Worm (Caenorhabditis elegans): ENCODE data around the gene osm-7.

Gene osm-7

ce11 chrIII:13607833-13608232 is 31.9 kb downstream of the osm-7 start, which contains the start of gene shpk-1:
TSS of gene shpk-1 (plus strand) at chrIII:13608020.
- TF ChIP-seq elt-1 (tag; optimal IDR thresholded peaks at IDR 0.05; ENCODE audit: borderline replicate concordance, insufficient read depth): no peak
- TF ChIP-seq tbx-8 (GFP tag; optimal IDR thresholded peaks at IDR 0.05): no peak
- no peak for TF ChIP-seq lin-13 (tag; optimal IDR thresholded peaks at IDR 0.05)
- TF ChIP-seq ces-1 (GFP tag; optimal IDR thresholded peaks at IDR 0.05): no peak

ce11 chrIII:13614206-13614605 is 38.2 kb downstream of the osm-7 start:
- TF ChIP-seq ztf-11 (tag; optimal IDR thresholded peaks at IDR 0.05) (no peak), M03D4.4 (tag; optimal IDR thresholded peaks at IDR 0.05) (no peak), zip-8 (tag; optimal IDR thresholded peaks at IDR 0.05) (no peak), unc-39 (tag; optimal IDR thresholded peaks at IDR 0.05) (no peak), lin-13 (tag; optimal IDR thresholded peaks at IDR 0.05) (no peak), sptf-1 (tag; optimal IDR thresholded peaks at IDR 0.05) (no peak), nhr-12 (tag; optimal IDR thresholded peaks at IDR 0.05) (no peak), ces-1 (GFP tag; optimal IDR thresholded peaks at IDR 0.05) (no peak), ceh-43 (GFP tag; optimal IDR thresholded peaks at IDR 0.05) (no peak), flh-1 (GFP tag; optimal IDR thresholded peaks at IDR 0.05) (no peak), nhr-76 (tag; optimal IDR thresholded peaks at IDR 0.05) (no peak), mls-2 (tag; optimal IDR thresholded peaks at IDR 0.05) (no peak), mep-1 (tag; optimal IDR thresholded peaks at IDR 0.05) (no peak), ham-2 (GFP tag; optimal IDR thresholded peaks at IDR 0.05) (no peak), unc-62 (GFP tag; optimal IDR thresholded peaks at IDR 0.05) (no peak), drap-1 (GFP tag; optimal IDR thresholded peaks at IDR 0.05) (no peak), elt-3 (tag; optimal IDR thresholded peaks at IDR 0.05) (no peak), mab-5 (tag; optimal IDR thresholded peaks at IDR 0.05) (no peak)

- TF ChIP-seq nhr-237 (tag; optimal IDR thresholded peaks at IDR 0.05) (no peak), mls-2 (tag; optimal IDR thresholded peaks at IDR 0.05) (no peak), elt-1 (tag; optimal IDR thresholded peaks at IDR 0.05; ENCODE audit: borderline replicate concordance, insufficient read depth) (no peak), zip-8 (tag; optimal IDR thresholded peaks at IDR 0.05) (no peak), ham-2 (GFP tag; optimal IDR thresholded peaks at IDR 0.05) (no peak), bed-3 (GFP tag; optimal IDR thresholded peaks at IDR 0.05) (no peak), M03D4.4 (tag; optimal IDR thresholded peaks at IDR 0.05) (no peak), ceh-83 (GFP tag; optimal IDR thresholded peaks at IDR 0.05) (no peak), mep-1 (tag; optimal IDR thresholded peaks at IDR 0.05) (no peak), pha-4 (tag; optimal IDR thresholded peaks at IDR 0.05) (no peak), mab-5 (tag; optimal IDR thresholded peaks at IDR 0.05) (no peak), lin-13 (tag; optimal IDR thresholded peaks at IDR 0.05) (no peak), ceh-39 (tag; optimal IDR thresholded peaks at IDR 0.05) (no peak), ztf-11 (tag; optimal IDR thresholded peaks at IDR 0.05) (no peak), hlh-1 (tag; optimal IDR thresholded peaks at IDR 0.05) (no peak)
Observed at ce11 chrIII:13614751-13615150, 38.8 kb downstream of the osm-7 start.

ce11 chrIII:13615530-13615929 is 39.5 kb downstream of the osm-7 start:
- TF ChIP-seq elt-3 (tag; optimal IDR thresholded peaks at IDR 0.05): no peak

ce11 chrIII:13616793-13617192 is 40.8 kb downstream of the osm-7 start, which contains the start of gene T12D8.9:
TSS of gene T12D8.9 (plus strand) at chrIII:13617104.
- TF ChIP-seq ceh-39 (tag; optimal IDR thresholded peaks at IDR 0.05) (no peak), unc-62 (GFP tag; optimal IDR thresholded peaks at IDR 0.05) (peak; percentile 35), elt-3 (tag; optimal IDR thresholded peaks at IDR 0.05) (no peak), unc-39 (tag; optimal IDR thresholded peaks at IDR 0.05) (no peak), nhr-2 (tag; optimal IDR thresholded peaks at IDR 0.05) (no peak), bed-3 (GFP tag; optimal IDR thresholded peaks at IDR 0.05) (no peak), lsy-2 (tag; optimal IDR thresholded peaks at IDR 0.05) (no peak), lin-13 (tag; optimal IDR thresholded peaks at IDR 0.05) (no peak), mep-1 (tag; optimal IDR thresholded peaks at IDR 0.05) (peak; percentile 24), mls-2 (tag; optimal IDR thresholded peaks at IDR 0.05) (no peak), hlh-1 (tag; optimal IDR thresholded peaks at IDR 0.05) (peak; percentile 100), sptf-1 (tag; optimal IDR thresholded peaks at IDR 0.05) (no peak), snpc-4 (tag; optimal IDR thresholded peaks at IDR 0.05) (no peak), elt-1 (tag; optimal IDR thresholded peaks at IDR 0.05; ENCODE audit: borderline replicate concordance, insufficient read depth) (no peak), unc-120 (tag; optimal IDR thresholded peaks at IDR 0.05; ENCODE audit: poor library complexity, severe bottlenecking) (peak; percentile 91), M03D4.4 (tag; optimal IDR thresholded peaks at IDR 0.05) (no peak), cnd-1 (tag; optimal IDR thresholded peaks at IDR 0.05) (no peak), pha-4 (tag; optimal IDR thresholded peaks at IDR 0.05) (no peak), nhr-76 (tag; optimal IDR thresholded peaks at IDR 0.05) (no peak)

Data from whole organism, mixed stage, embryonic.